Fruit fly (Drosophila melanogaster) whole organism, embryonic: ENCODE data around the gene SppL.

Experiments used
- BtbVII ChIP-seq: fragments of 200-800 bp; sonication (Bioruptor generic); optimal IDR thresholded peaks from 3 replicates; lab custom pipeline; 2017; ENCODE audit warnings: missing biosample characterization, mild to moderate bottlenecking, missing genetic modification characterization
- CG1024 ChIP-seq: fragments of 200-800 bp; sonication (Bioruptor generic); IDR thresholded peaks from 2 replicates; pipeline ENCODE4 v1.3.6; 2022; ENCODE audit warnings: missing biosample characterization, missing genetic modification characterization
- CG11456 ChIP-seq: fragments of 200-800 bp; sonication (Bioruptor generic); IDR thresholded peaks from 3 replicates; pipeline ENCODE4 v1.3.6; 2022; ENCODE audit warnings: missing biosample characterization, missing genetic modification characterization
- CG11695 ChIP-seq: fragments of 200-800 bp; sonication (Bioruptor generic); IDR thresholded peaks from 3 replicates; pipeline ENCODE4 v1.3.6; 2022; ENCODE audit warnings: missing biosample characterization, missing genetic modification characterization
- CG12071 ChIP-seq: fragments of 200-800 bp; sonication (Bioruptor generic); optimal IDR thresholded peaks from 3 replicates; lab custom pipeline; 2018; ENCODE audit warnings: missing biosample characterization, mild to moderate bottlenecking, missing genetic modification characterization
- CG14441 ChIP-seq: fragments of 200-800 bp; sonication (Bioruptor generic); IDR thresholded peaks from 2 replicates; pipeline ENCODE4 v1.3.6; 2022; ENCODE audit warnings: missing biosample characterization, missing genetic modification characterization
- CG14667 ChIP-seq: fragments of 200-800 bp; sonication (Bioruptor generic); IDR thresholded peaks from 2 replicates; pipeline ENCODE4 v1.3.6; 2022; ENCODE audit warnings: missing biosample characterization, missing genetic modification characterization
- CG17568 ChIP-seq: fragments of 200-800 bp; sonication (Bioruptor generic); optimal IDR thresholded peaks from 2 replicates; lab custom pipeline; 2018; ENCODE audit warnings: missing biosample characterization, mild to moderate bottlenecking, missing genetic modification characterization, moderate library complexity
- CG31365 ChIP-seq: fragments of 200-800 bp; sonication (Bioruptor generic); optimal IDR thresholded peaks from 2 replicates; lab custom pipeline; 2018; ENCODE audit warnings: missing biosample characterization, mild to moderate bottlenecking, missing genetic modification characterization
- CG3281 ChIP-seq: fragments of 200-800 bp; sonication (Bioruptor generic); optimal IDR thresholded peaks from 3 replicates; lab custom pipeline; 2017; ENCODE audit warnings: missing biosample characterization, mild to moderate bottlenecking, missing genetic modification characterization
- CG4360 ChIP-seq: fragments of 200-800 bp; sonication (Bioruptor generic); IDR thresholded peaks from 2 replicates; pipeline ENCODE4 v1.3.6; 2022; ENCODE audit warnings: missing biosample characterization, missing genetic modification characterization
- CG4404 ChIP-seq: fragments of 200-800 bp; sonication (Bioruptor generic); IDR thresholded peaks from 2 replicates; pipeline ENCODE4 v1.3.6; 2022; ENCODE audit warnings: missing biosample characterization, missing genetic modification characterization
- CG6854 ChIP-seq: fragments of 200-800 bp; sonication (Bioruptor generic); optimal IDR thresholded peaks from 3 replicates; lab custom pipeline; 2017; ENCODE audit warnings: missing biosample characterization, mild to moderate bottlenecking, missing genetic modification characterization
- CG7271 ChIP-seq: fragments of 200-800 bp; sonication (Bioruptor generic); optimal IDR thresholded peaks from 2 replicates; lab custom pipeline; 2018; ENCODE audit warnings: missing biosample characterization, mild to moderate bottlenecking, missing genetic modification characterization, moderate library complexity
- CG7839 ChIP-seq: fragments of 200-800 bp; sonication (Bioruptor generic); optimal IDR thresholded peaks from 3 replicates; lab custom pipeline; 2018; ENCODE audit warnings: missing biosample characterization, mild to moderate bottlenecking, missing genetic modification characterization, moderate library complexity
- CG8388 ChIP-seq: fragments of 200-800 bp; sonication (Bioruptor generic); optimal IDR thresholded peaks from 2 replicates; lab custom pipeline; 2019; ENCODE audit warnings: missing biosample characterization, mild to moderate bottlenecking, missing genetic modification characterization, moderate library complexity
- CG8765 ChIP-seq: fragments of 200-800 bp; sonication (Bioruptor generic); IDR thresholded peaks from 2 replicates; pipeline ENCODE4 v1.3.6; 2022; ENCODE audit warnings: missing biosample characterization, missing genetic modification characterization
- CG9215 ChIP-seq: fragments of 200-800 bp; sonication (Bioruptor generic); IDR thresholded peaks from 2 replicates; pipeline ENCODE4 v1.3.6; 2022; ENCODE audit warnings: missing biosample characterization, missing genetic modification characterization
- D19B ChIP-seq: fragments of 200-800 bp; sonication (Bioruptor generic); optimal IDR thresholded peaks from 2 replicates; lab custom pipeline; 2017; ENCODE audit warnings: missing biosample characterization, mild to moderate bottlenecking, missing genetic modification characterization
- Dip3 ChIP-seq: fragments of 200-800 bp; sonication (Bioruptor generic); optimal IDR thresholded peaks from 3 replicates; lab custom pipeline; 2016; ENCODE audit warnings: missing biosample characterization, missing genetic modification characterization
- Drgx ChIP-seq: fragments of 200-800 bp; sonication (Bioruptor generic); IDR thresholded peaks from 2 replicates; pipeline ENCODE4 v1.3.6; 2022; ENCODE audit warnings: missing biosample characterization, missing genetic modification characterization
- E2f2 ChIP-seq: fragments of 200-800 bp; sonication (Bioruptor generic); IDR thresholded peaks from 2 replicates; pipeline ENCODE4 v1.3.6; 2022; ENCODE audit warnings: missing biosample characterization, missing genetic modification characterization
- HHEX ChIP-seq: fragments of 200-800 bp; sonication (Bioruptor generic); optimal IDR thresholded peaks from 3 replicates; lab custom pipeline; 2017; ENCODE audit warnings: missing biosample characterization, mild to moderate bottlenecking, missing genetic modification characterization, missing genetic modification reagents
- HLH3B ChIP-seq: fragments of 200-800 bp; sonication (Bioruptor generic); IDR thresholded peaks from 2 replicates; pipeline ENCODE4 v1.3.6; 2022; ENCODE audit warnings: missing biosample characterization, missing genetic modification characterization
- Hmr ChIP-seq: fragments of 200-800 bp; sonication (Bioruptor generic); optimal IDR thresholded peaks from 3 replicates; lab custom pipeline; 2017; ENCODE audit warnings: mild to moderate bottlenecking, missing biosample characterization, missing genetic modification reagents, missing genetic modification characterization
- Lhr ChIP-seq: fragments of 200-800 bp; sonication (Bioruptor generic); optimal IDR thresholded peaks from 3 replicates; lab custom pipeline; 2017; ENCODE audit warnings: mild to moderate bottlenecking, missing biosample characterization, missing genetic modification reagents, missing genetic modification characterization
- PHDP ChIP-seq: fragments of 200-800 bp; sonication (Bioruptor generic); optimal IDR thresholded peaks from 3 replicates; lab custom pipeline; 2018; ENCODE audit warnings: missing biosample characterization, mild to moderate bottlenecking, missing genetic modification characterization, moderate library complexity
- Sox100B ChIP-seq: fragments of 200-800 bp; sonication (Bioruptor generic); optimal IDR thresholded peaks from 3 replicates; lab custom pipeline; 2018; ENCODE audit warnings: missing biosample characterization, mild to moderate bottlenecking, missing genetic modification characterization
- ara ChIP-seq: fragments of 200-800 bp; sonication (Bioruptor generic); IDR thresholded peaks from 2 replicates; pipeline ENCODE4 v1.3.6; 2022; ENCODE audit warnings: missing biosample characterization, missing genetic modification characterization
- ci ChIP-seq: fragments of 200-800 bp; sonication (Bioruptor generic); IDR thresholded peaks from 3 replicates; pipeline ENCODE4 v1.3.6; 2022; ENCODE audit warnings: missing biosample characterization, missing genetic modification characterization
- cwo ChIP-seq: fragments of 200-800 bp; sonication (Bioruptor generic); optimal IDR thresholded peaks from 3 replicates; lab custom pipeline; 2017; ENCODE audit warnings: missing biosample characterization, missing genetic modification characterization, mild to moderate bottlenecking, moderate library complexity, missing genetic modification reagents
- dysf ChIP-seq: fragments of 200-800 bp; sonication (Bioruptor generic); IDR thresholded peaks from 3 replicates; pipeline ENCODE4 v1.3.6; 2022; ENCODE audit warnings: missing biosample characterization, missing genetic modification characterization
- ems ChIP-seq: fragments of 200-800 bp; sonication (Bioruptor generic); optimal IDR thresholded peaks from 3 replicates; lab custom pipeline; 2016; ENCODE audit warnings: missing biosample characterization, missing genetic modification characterization
- ewg ChIP-seq: fragments of 200-800 bp; sonication (Bioruptor generic); optimal IDR thresholded peaks from 3 replicates; lab custom pipeline; 2017; ENCODE audit warnings: mild to moderate bottlenecking, missing biosample characterization, missing genetic modification reagents, missing genetic modification characterization
- fd96Cb ChIP-seq: fragments of 200-800 bp; sonication (Bioruptor generic); optimal IDR thresholded peaks from 2 replicates; lab custom pipeline; 2018; ENCODE audit warnings: missing biosample characterization, mild to moderate bottlenecking, missing genetic modification characterization, moderate library complexity
- fu2 ChIP-seq: fragments of 200-800 bp; sonication (Bioruptor generic); optimal IDR thresholded peaks from 2 replicates; lab custom pipeline; 2016; ENCODE audit warnings: missing biosample characterization, missing genetic modification characterization
- gfzf ChIP-seq: fragments of 200-800 bp; sonication (Bioruptor generic); optimal IDR thresholded peaks from 2 replicates; lab custom pipeline; 2016; ENCODE audit warnings: missing biosample characterization, mild to moderate bottlenecking, missing genetic modification characterization, moderate library complexity
- grau ChIP-seq: fragments of 200-800 bp; optimal IDR thresholded peaks from 3 replicates; lab custom pipeline; 2019; ENCODE audit warnings: missing biosample characterization, mild to moderate bottlenecking, missing genetic modification characterization, moderate library complexity
- hbn ChIP-seq: fragments of 200-800 bp; sonication (Bioruptor generic); IDR thresholded peaks from 2 replicates; pipeline ENCODE4 v1.3.6; 2022; ENCODE audit warnings: missing biosample characterization, missing genetic modification characterization; ENCODE audit not compliant: partially characterized antibody
- kni ChIP-seq: fragments of 200-800 bp; sonication (Bioruptor generic); optimal IDR thresholded peaks from 3 replicates; lab custom pipeline; 2017; ENCODE audit warnings: mild to moderate bottlenecking, missing biosample characterization, missing genetic modification reagents, missing genetic modification characterization
- lilli ChIP-seq: fragments of 200-800 bp; sonication (Bioruptor generic); optimal IDR thresholded peaks from 3 replicates; lab custom pipeline; 2016; ENCODE audit warnings: missing biosample characterization, missing genetic modification characterization
- mam ChIP-seq: fragments of 200-800 bp; sonication (Bioruptor generic); optimal IDR thresholded peaks from 3 replicates; lab custom pipeline; 2016; ENCODE audit warnings: missing biosample characterization, missing genetic modification characterization
- peb ChIP-seq: fragments of 200-800 bp; sonication (Bioruptor generic); IDR thresholded peaks from 2 replicates; pipeline ENCODE4 v1.3.6; 2022; ENCODE audit warnings: missing biosample characterization, missing genetic modification characterization
- pho ChIP-seq: fragments of 200-800 bp; sonication (Bioruptor generic); optimal IDR thresholded peaks from 2 replicates; lab custom pipeline; 2016; ENCODE audit warnings: missing biosample characterization, missing genetic modification characterization
- pros ChIP-seq: fragments of 200-800 bp; sonication (Bioruptor generic); optimal IDR thresholded peaks from 3 replicates; lab custom pipeline; 2019; ENCODE audit warnings: missing biosample characterization, mild to moderate bottlenecking, missing genetic modification characterization, moderate library complexity
- ranshi ChIP-seq: fragments of 200-800 bp; sonication (Bioruptor generic); IDR thresholded peaks from 2 replicates; pipeline ENCODE4 v1.3.6; 2022; ENCODE audit warnings: missing biosample characterization, missing genetic modification characterization
- row ChIP-seq: fragments of 200-800 bp; sonication (Bioruptor generic); IDR thresholded peaks from 3 replicates; pipeline ENCODE4 v1.3.6; 2022; ENCODE audit warnings: missing biosample characterization, missing genetic modification characterization
- ssp ChIP-seq: fragments of 200-800 bp; sonication (Bioruptor generic); IDR thresholded peaks from 2 replicates; pipeline ENCODE4 v1.3.6; 2022; ENCODE audit warnings: missing biosample characterization, missing genetic modification characterization
- tll ChIP-seq, 2 experiments: fragments of 200-800 bp in 1 of 2; fragments of >200 bp in 1 of 2; sonication (Bioruptor generic) in 1 of 2; optimal IDR thresholded peaks; 2 replicates each; lab custom pipeline; 2017 to 2019; ENCODE audit warnings: missing biosample characterization in 2 of 2, missing genetic modification characterization in 2 of 2, mild to moderate bottlenecking in 1 of 2, moderate library complexity in 1 of 2
- twi ChIP-seq: fragments of 200-800 bp; optimal IDR thresholded peaks from 2 replicates; lab custom pipeline; 2019; ENCODE audit warnings: missing biosample characterization, mild to moderate bottlenecking, missing genetic modification characterization, moderate library complexity
- zfh1 ChIP-seq: fragments of 200-800 bp; sonication (Bioruptor generic); IDR thresholded peaks from 3 replicates; pipeline ENCODE4 v1.3.6; 2022; ENCODE audit warnings: missing biosample characterization, missing genetic modification characterization

Gene SppL

DNA sequence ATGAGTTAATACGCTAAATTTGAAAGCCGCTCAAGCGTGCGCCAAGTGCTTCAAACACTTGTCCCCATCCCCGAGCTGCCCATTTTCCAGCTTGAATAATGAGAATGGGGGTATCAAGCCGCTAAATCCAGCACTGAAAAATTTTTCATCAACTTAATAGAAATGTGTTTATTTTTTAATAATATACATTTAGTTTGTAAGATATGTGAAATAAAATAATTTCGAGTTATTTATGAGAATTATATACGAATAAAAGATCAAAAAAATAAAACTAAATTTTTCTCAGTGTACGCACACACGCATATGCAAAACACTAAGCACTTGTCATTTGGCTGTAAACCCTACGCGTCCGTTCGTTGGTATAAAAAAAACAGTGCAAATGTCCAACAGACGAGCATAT, 27.0 kb upstream of the SppL start (continued):
- TF ChIP-seq cwo (GFP tag; lab: Kevin White, UChicago) (peak; percentile 25), grau (tag; lab: Kevin White, UChicago) (peak; percentile 32), HHEX (GFP tag; lab: Kevin White, UChicago) (no peak), pho (GFP tag; lab: Kevin White, UChicago) (no peak), CG8388 (no peak), ewg (GFP tag; lab: Kevin White, UChicago) (peak; percentile 12), CG14441 (GFP tag; lab: Robert Waterston, UW) (peak; percentile 47), CG6854 (GFP tag; lab: Kevin White, UChicago) (peak; percentile 23), CG7271 (tag; lab: Kevin White, UChicago) (no peak), zfh1 (GFP tag; lab: Robert Waterston, UW) (no peak), CG31365 (no peak), fu2 (GFP tag; lab: Kevin White, UChicago) (no peak), BtbVII (GFP tag; lab: Kevin White, UChicago) (peak; percentile 20), CG1024 (GFP tag; lab: Robert Waterston, UW) (no peak), CG4360 (GFP tag; lab: Robert Waterston, UW) (no peak), ssp (peak; percentile 17; the same call in 1 of the 2 replicates), CG11456 (GFP tag; lab: Robert Waterston, UW) (no peak), ems (GFP tag; lab: Kevin White, UChicago) (no peak), CG12071 (GFP tag; lab: Kevin White, UChicago) (no peak), fd96Cb (tag; lab: Kevin White, UChicago) (no peak), E2f2 (no peak), row (GFP tag; lab: Robert Waterston, UW) (peak; percentile 35; the same call in 1 of the 3 replicates), PHDP (tag; lab: Kevin White, UChicago) (peak; percentile 22), kni (GFP tag; lab: Kevin White, UChicago) (no peak), Hmr (GFP tag; lab: Kevin White, UChicago) (peak; percentile 51), ranshi (GFP tag; lab: Robert Waterston, UW) (peak; percentile 16; the same call in 1 of the 2 replicates), twi (tag; lab: Kevin White, UChicago) (no peak), CG14667 (no peak), CG7839 (tag; lab: Kevin White, UChicago) (peak; percentile 33), gfzf (GFP tag; lab: Kevin White, UChicago) (no peak), dysf (GFP tag; lab: Robert Waterston, UW) (peak; percentile 54; the same call in 1 of the 3 replicates), Drgx (GFP tag; lab: Robert Waterston, UW) (peak; percentile 48; the same call in 1 of the 2 replicates), hbn (no peak), ci (no peak), mam (GFP tag; lab: Kevin White, UChicago) (no peak), lilli (no peak), CG3281 (peak; percentile 53), CG9215 (GFP tag; lab: Robert Waterston, UW) (0 out of 2 replicates have a peak, but pooled peaks have one; percentile 12), CG8765 (GFP tag; lab: Robert Waterston, UW) (no peak), peb (GFP tag; lab: Robert Waterston, UW) (no peak), ara (GFP tag; lab: Robert Waterston, UW) (no peak), CG11695 (0 out of 3 replicates have a peak, but pooled peaks have one; percentile 45), CG4404 (GFP tag; lab: Robert Waterston, UW) (no peak), Lhr (GFP tag; lab: Kevin White, UChicago) (no peak), HLH3B (peak; percentile 52), Sox100B (no peak), tll (GFP tag; optimal IDR thresholded peaks at IDR 0.05; lab: Kevin White, UChicago) (no peak), pros (GFP tag; lab: Kevin White, UChicago) (no peak), D19B (GFP tag; lab: Kevin White, UChicago) (no peak), CG17568 (no peak), Dip3 (GFP tag; lab: Kevin White, UChicago) (no peak)
